Worm (Caenorhabditis elegans) whole organism, mixed stage, embryonic: ENCODE results near the gene T11F9.7.
"Not testable (repeated sequence)": the region's sequence is repeated elsewhere in the genome, so short reads cannot be mapped to it uniquely, and the experiment has no call there.

Source experiments
- M03D4.4 ChIP-seq: sonication (generic microtip); optimal IDR thresholded peaks from 2 replicates; lab custom pipeline; 2017; ENCODE audit warnings: mild to moderate bottlenecking, missing genetic modification characterization, missing compliant biosample characterization
- bed-3 ChIP-seq: fragments of 200-800 bp; sonication (Bioruptor generic); optimal IDR thresholded peaks from 3 replicates; lab custom pipeline; 2018; ENCODE audit warnings: mild to moderate bottlenecking, missing genetic modification characterization, moderate library complexity, missing compliant biosample characterization
- ceh-39 ChIP-seq: fragments of 150-350 bp; optimal IDR thresholded peaks from 2 replicates; lab custom pipeline; 2014; ENCODE audit warnings: missing biosample characterization, missing genetic modification characterization
- ceh-43 ChIP-seq: fragments of 200-800 bp; sonication (Bioruptor generic); optimal IDR thresholded peaks from 2 replicates; lab custom pipeline; 2018; ENCODE audit warnings: mild to moderate bottlenecking, missing genetic modification characterization, moderate library complexity, missing compliant biosample characterization
- ceh-83 ChIP-seq: fragments of 200-800 bp; sonication (Bioruptor generic); optimal IDR thresholded peaks from 2 replicates; lab custom pipeline; 2018; ENCODE audit warnings: mild to moderate bottlenecking, missing genetic modification characterization, missing compliant biosample characterization
- ces-1 ChIP-seq: fragments of 150-350 bp; optimal IDR thresholded peaks from 2 replicates; lab custom pipeline; 2014; ENCODE audit warnings: missing biosample characterization, missing genetic modification reagents, missing genetic modification characterization
- cnd-1 ChIP-seq: fragments of 200-800 bp; sonication (Bioruptor generic); optimal IDR thresholded peaks from 2 replicates; lab custom pipeline; 2018; ENCODE audit warnings: mild to moderate bottlenecking, missing genetic modification characterization, missing compliant biosample characterization
- drap-1 ChIP-seq: fragments of 200-800 bp; sonication (Bioruptor generic); optimal IDR thresholded peaks from 3 replicates; lab custom pipeline; 2018; ENCODE audit warnings: mild to moderate bottlenecking, missing genetic modification characterization, missing compliant biosample characterization
- elt-1 ChIP-seq: sonication (generic microtip); optimal IDR thresholded peaks from 2 replicates; lab custom pipeline; 2017; ENCODE audit warnings: missing genetic modification characterization, mild to moderate bottlenecking, missing compliant biosample characterization, antibody characterized with exemption, moderate library complexity, borderline replicate concordance; ENCODE audit not compliant: insufficient read depth
- elt-3 ChIP-seq: fragments of 150-350 bp; optimal IDR thresholded peaks from 2 replicates; lab custom pipeline; 2014; ENCODE audit warnings: missing biosample characterization, missing genetic modification characterization
- flh-1 ChIP-seq: fragments of 200-800 bp; sonication (Bioruptor generic); optimal IDR thresholded peaks from 2 replicates; lab custom pipeline; 2018; ENCODE audit warnings: mild to moderate bottlenecking, missing genetic modification characterization, moderate library complexity, missing compliant biosample characterization
- hlh-1 ChIP-seq: fragments of 150-350 bp; optimal IDR thresholded peaks from 2 replicates; lab custom pipeline; 2014; ENCODE audit warnings: missing biosample characterization, missing genetic modification reagents, missing genetic modification characterization
- lin-13 ChIP-seq: fragments of 150-350 bp; optimal IDR thresholded peaks from 2 replicates; lab custom pipeline; 2014; ENCODE audit warnings: missing biosample characterization, missing genetic modification characterization
- lin-32 ChIP-seq: fragments of 200-800 bp; sonication (Bioruptor generic); optimal IDR thresholded peaks from 2 replicates; lab custom pipeline; 2018; ENCODE audit warnings: mild to moderate bottlenecking, missing genetic modification characterization, missing compliant biosample characterization
- lsy-2 ChIP-seq: fragments of 150-350 bp; optimal IDR thresholded peaks from 2 replicates; lab custom pipeline; 2014; ENCODE audit warnings: missing biosample characterization, missing genetic modification characterization
- mab-5 ChIP-seq: fragments of 150-350 bp; optimal IDR thresholded peaks from 2 replicates; lab custom pipeline; 2014; ENCODE audit warnings: missing biosample characterization, missing genetic modification characterization
- mep-1 ChIP-seq: fragments of 150-350 bp; optimal IDR thresholded peaks from 2 replicates; lab custom pipeline; 2017; ENCODE audit warnings: missing biosample characterization, missing genetic modification reagents, missing genetic modification characterization, inconsistent platforms
- mls-2 ChIP-seq: sonication (generic microtip); optimal IDR thresholded peaks from 2 replicates; lab custom pipeline; 2016; ENCODE audit warnings: mild to moderate bottlenecking, missing genetic modification characterization, moderate library complexity, missing compliant biosample characterization
- nhr-12 ChIP-seq: fragments of 150-350 bp; optimal IDR thresholded peaks from 2 replicates; lab custom pipeline; 2014; ENCODE audit warnings: missing biosample characterization, missing genetic modification characterization
- nhr-2 ChIP-seq: fragments of 150-350 bp; optimal IDR thresholded peaks from 2 replicates; lab custom pipeline; 2014; ENCODE audit warnings: missing biosample characterization, missing genetic modification characterization
- nhr-237 ChIP-seq: fragments of 150-350 bp; optimal IDR thresholded peaks from 2 replicates; lab custom pipeline; 2014; ENCODE audit warnings: missing biosample characterization, missing genetic modification characterization
- nhr-76 ChIP-seq: sonication (generic microtip); optimal IDR thresholded peaks from 2 replicates; lab custom pipeline; 2017; ENCODE audit warnings: missing biosample characterization, missing genetic modification characterization
- pha-4 ChIP-seq: fragments of 150-350 bp; optimal IDR thresholded peaks from 2 replicates; lab custom pipeline; 2018; ENCODE audit warnings: missing biosample characterization, missing genetic modification reagents, missing genetic modification characterization
- snpc-4 ChIP-seq: fragments of 150-350 bp; optimal IDR thresholded peaks from 2 replicates; lab custom pipeline; 2014; ENCODE audit warnings: missing biosample characterization, missing genetic modification characterization
- sptf-1 ChIP-seq: sonication (generic microtip); optimal IDR thresholded peaks from 2 replicates; lab custom pipeline; 2017; ENCODE audit warnings: mild to moderate bottlenecking, missing genetic modification characterization, moderate library complexity, missing compliant biosample characterization
- tbx-8 ChIP-seq: fragments of 200-800 bp; sonication (Bioruptor generic); optimal IDR thresholded peaks from 2 replicates; lab custom pipeline; 2018; ENCODE audit warnings: mild to moderate bottlenecking, missing genetic modification characterization, moderate library complexity, missing compliant biosample characterization
- unc-120 ChIP-seq: sonication (generic microtip); optimal IDR thresholded peaks from 2 replicates; lab custom pipeline; 2017; ENCODE audit warnings: missing genetic modification characterization, missing compliant biosample characterization; ENCODE audit not compliant: poor library complexity, severe bottlenecking
- unc-39 ChIP-seq: fragments of 150-350 bp; optimal IDR thresholded peaks from 2 replicates; lab custom pipeline; 2014; ENCODE audit warnings: missing biosample characterization, missing genetic modification characterization
- unc-62 ChIP-seq: fragments of 150-350 bp; optimal IDR thresholded peaks from 2 replicates; lab custom pipeline; 2014; ENCODE audit warnings: missing biosample characterization, missing genetic modification reagents, missing genetic modification characterization
- zip-8 ChIP-seq: fragments of 150-350 bp; optimal IDR thresholded peaks from 2 replicates; lab custom pipeline; 2014; ENCODE audit warnings: missing biosample characterization, missing genetic modification characterization

The T11F9.7 gene

DNA sequence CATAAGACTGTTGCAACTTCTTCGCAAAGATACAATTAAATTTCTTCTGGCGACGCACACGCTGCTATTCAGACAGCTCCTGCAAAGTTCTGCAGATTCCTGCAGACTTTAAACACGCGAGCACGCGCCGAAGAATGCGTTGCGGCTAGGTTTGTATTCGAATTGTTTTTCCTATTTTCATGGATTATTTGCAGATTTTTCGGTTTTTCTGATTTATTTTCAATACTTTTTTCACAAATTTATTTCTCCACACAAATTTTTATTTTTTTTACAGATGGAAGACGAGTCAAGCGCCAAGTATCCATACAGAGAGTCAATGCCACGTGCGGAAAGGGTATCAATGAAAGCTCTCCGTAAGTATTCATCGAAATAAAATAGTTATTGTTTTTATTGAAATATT is at the start of gene T11F9.7:
TSS of gene T11F9.7 (plus strand) at position 301 of the 400 bp plus-strand sequence.
- TF ChIP-seq mab-5 (tag; lab: Kevin White, UChicago); elt-1; mep-1 (tag; lab: Kevin White, UChicago): not testable (repeated sequence)
- TF ChIP-seq, all 35 proteins: peak for 0; not testable (repeated sequence) for 35

DNA sequence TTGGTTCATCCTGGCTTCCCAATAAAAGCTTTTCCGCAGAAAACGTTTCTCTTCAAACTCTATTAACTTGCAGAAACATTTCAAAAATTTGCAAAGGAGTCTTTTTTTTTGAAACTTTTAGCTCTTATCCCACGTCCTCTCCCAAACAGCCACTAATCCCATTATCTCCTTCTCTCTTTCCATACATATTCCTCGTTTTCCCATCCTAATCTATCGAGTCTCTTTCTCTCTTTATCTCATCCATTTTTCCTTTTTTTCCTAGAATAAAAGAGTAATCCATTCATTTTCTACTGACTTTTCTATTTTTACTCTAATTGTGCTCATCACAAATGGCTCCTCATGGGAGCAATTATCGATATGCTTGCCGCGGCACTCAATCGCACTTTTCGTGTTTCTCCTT is 47.0 kb upstream of the T11F9.7 start:
- TF ChIP-seq ces-1 (GFP tag; lab: Kevin White, UChicago): peak; percentile 87
- no peak for TF ChIP-seq unc-62

DNA sequence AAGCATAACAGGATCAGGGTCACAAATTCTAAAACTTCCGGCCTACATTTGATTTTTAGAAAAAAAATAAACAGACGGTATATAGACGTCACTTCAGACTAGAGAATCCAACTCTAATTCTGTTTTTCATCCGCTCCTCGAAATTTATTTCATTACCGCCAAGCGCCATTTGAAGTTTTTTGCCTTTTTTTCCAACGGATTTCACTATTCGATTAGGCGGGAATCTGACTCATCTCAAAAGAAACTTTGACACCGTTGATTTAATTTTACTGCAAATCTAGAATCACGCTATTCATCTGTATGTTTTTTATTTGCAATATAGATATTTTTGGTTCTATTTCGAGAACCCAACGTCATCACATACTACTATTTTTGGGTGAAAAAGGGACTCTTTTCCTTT is 44.9 kb upstream of the T11F9.7 start:
- TF ChIP-seq drap-1 (GFP tag; lab: Kevin White, UChicago): no peak
- no peak for TF ChIP-seq nhr-237 (tag; lab: Kevin White, UChicago)
- TF ChIP-seq unc-120: no peak
- TF ChIP-seq flh-1: no peak
- no peak for TF ChIP-seq ceh-83 (GFP tag; lab: Kevin White, UChicago)
- TF ChIP-seq nhr-76: no peak
- TF ChIP-seq lin-32: no peak
- TF ChIP-seq M03D4.4 (tag; lab: Kevin White, UChicago): no peak
- TF ChIP-seq cnd-1 (tag; lab: Kevin White, UChicago): no peak
- no peak for TF ChIP-seq ceh-43 (GFP tag; lab: Kevin White, UChicago)
- TF ChIP-seq sptf-1 (tag; lab: Kevin White, UChicago): no peak
- no peak for TF ChIP-seq unc-39 (tag; lab: Kevin White, UChicago)
- TF ChIP-seq nhr-12 (tag; lab: Kevin White, UChicago): no peak
- TF ChIP-seq lsy-2 (tag; lab: Kevin White, UChicago): no peak

DNA sequence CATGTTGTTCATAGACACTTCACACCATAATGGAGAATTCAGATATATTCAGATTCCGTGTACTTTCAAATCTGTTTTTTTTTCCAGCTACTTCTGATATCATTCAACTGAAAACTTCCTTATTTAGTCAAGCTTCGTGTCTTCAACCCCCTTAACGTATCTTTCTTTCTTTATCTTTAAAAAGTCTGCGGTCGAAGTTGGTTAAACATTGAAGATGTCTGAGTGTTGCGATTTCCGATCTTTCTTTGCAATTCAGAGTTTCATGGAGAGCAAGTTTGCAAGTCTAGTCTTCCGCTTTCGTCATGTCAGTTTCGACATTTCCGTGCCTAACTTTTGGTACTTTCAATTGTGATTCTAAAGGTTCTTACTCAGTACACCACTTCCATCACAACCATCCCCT is 40.5 kb upstream of the T11F9.7 start:
- TF ChIP-seq elt-3 (tag; lab: Kevin White, UChicago) (no peak), snpc-4 (tag; lab: Kevin White, UChicago) (no peak), bed-3 (GFP tag; lab: Kevin White, UChicago) (no peak), cnd-1 (tag; lab: Kevin White, UChicago) (no peak), elt-1 (no peak)

DNA sequence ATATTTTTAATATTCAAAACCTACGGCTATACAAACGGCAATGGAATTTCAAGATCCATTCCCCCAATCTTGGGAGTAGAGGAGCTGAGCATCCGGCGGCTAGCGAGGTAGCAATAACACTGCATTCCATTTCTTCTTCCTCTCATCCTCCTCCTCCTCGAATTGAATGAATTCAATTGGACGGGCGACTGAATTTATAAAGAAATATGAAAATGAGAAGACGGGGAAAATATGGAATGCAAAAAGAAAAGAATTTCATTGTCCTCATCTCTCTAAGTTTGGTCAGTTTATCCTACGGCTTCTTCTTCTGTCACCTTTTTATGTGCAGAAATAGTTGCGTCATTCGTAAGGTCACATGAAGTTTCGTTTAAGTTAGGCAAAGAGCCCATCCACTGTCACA is 39.3 kb upstream of the T11F9.7 start:
- no peak for TF ChIP-seq tbx-8 (GFP tag; lab: Kevin White, UChicago)
- peak; percentile 67 for TF ChIP-seq ces-1 (GFP tag; lab: Kevin White, UChicago)
- TF ChIP-seq zip-8 (tag; lab: Kevin White, UChicago): peak; percentile 47

DNA sequence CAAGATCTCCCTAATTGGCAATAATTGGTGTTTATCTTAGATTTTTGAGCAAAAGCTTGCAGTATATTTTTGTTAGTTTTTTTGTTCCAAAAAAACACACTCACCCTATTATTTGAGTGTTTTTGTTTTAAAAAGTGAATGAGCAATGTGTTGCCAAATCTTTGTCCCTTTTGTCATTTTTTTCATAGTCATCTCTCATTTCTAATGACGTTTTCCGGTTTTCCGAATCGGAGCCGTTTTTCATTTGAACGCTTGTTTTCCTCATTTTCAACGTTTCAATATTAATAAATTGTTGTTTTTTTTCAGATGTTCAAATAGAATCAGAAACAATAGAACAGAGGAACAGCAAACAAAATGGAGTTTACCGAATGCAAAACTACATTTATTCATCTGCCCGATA is 37.3 kb upstream of the T11F9.7 start, which contains the start of gene dmsr-1:
TSS of gene dmsr-1 (plus strand) at position 301 of the 400 bp plus-strand sequence.
- TF ChIP-seq ceh-39: no peak
- TF ChIP-seq cnd-1 (tag; lab: Kevin White, UChicago): no peak
- TF ChIP-seq hlh-1 (tag; lab: Kevin White, UChicago): no peak
- TF ChIP-seq nhr-2: no peak
- no peak for TF ChIP-seq mab-5 (tag; lab: Kevin White, UChicago)
- TF ChIP-seq lin-13 (tag; lab: Kevin White, UChicago): no peak
- no peak for TF ChIP-seq snpc-4 (tag; lab: Kevin White, UChicago)
- TF ChIP-seq nhr-76: no peak
- TF ChIP-seq pha-4: no peak

DNA sequence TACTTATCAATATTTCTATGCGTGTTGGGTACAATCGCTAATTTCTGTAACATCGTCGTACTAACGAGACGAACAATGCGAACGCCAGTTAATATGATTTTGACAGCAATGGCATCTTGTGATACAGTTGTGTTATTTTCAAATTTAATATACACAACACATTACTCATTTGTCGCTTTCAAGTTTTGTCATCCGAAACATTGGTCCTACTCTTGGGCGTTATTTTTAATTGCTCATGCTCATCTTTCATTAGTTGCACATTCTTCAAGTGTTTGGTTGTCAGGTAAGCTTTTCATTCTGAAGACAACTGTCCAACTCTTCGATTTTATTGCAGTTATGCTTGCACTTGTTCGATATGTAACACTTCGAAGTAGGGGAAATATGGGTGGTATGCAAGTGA is 36.5 kb upstream of the T11F9.7 start:
- TF ChIP-seq cnd-1 (tag; lab: Kevin White, UChicago): no peak
- no peak for TF ChIP-seq mls-2
- TF ChIP-seq hlh-1 (tag; lab: Kevin White, UChicago): no peak
- no peak for TF ChIP-seq unc-39 (tag; lab: Kevin White, UChicago)
- TF ChIP-seq zip-8 (tag; lab: Kevin White, UChicago): no peak
- TF ChIP-seq snpc-4 (tag; lab: Kevin White, UChicago): no peak
- TF ChIP-seq nhr-76: no peak
- TF ChIP-seq ceh-43 (GFP tag; lab: Kevin White, UChicago): no peak
- TF ChIP-seq flh-1: no peak
- TF ChIP-seq nhr-12 (tag; lab: Kevin White, UChicago): no peak
